Fruit fly (Drosophila melanogaster) whole organism, embryonic: ENCODE results near the gene Snx3.

Source experiments
- CG3847 ChIP-seq: fragments of 200-800 bp; sonication (Bioruptor generic); IDR thresholded peaks from 2 replicates; pipeline ENCODE4 v1.3.6; 2022; ENCODE audit warnings: missing biosample characterization, missing genetic modification characterization
- Hr3 ChIP-seq: fragments of 200-800 bp; sonication (Bioruptor generic); optimal IDR thresholded peaks from 3 replicates; lab custom pipeline; 2016; ENCODE audit warnings: missing biosample characterization, missing genetic modification characterization

- TF ChIP-seq CG3847 (GFP tag; lab: Robert Waterston, UW): no peak
- TF ChIP-seq Hr3 (GFP tag; lab: Kevin White, UChicago): no peak
Observed at dm6 chr3R:12652736-12653135, 24.9 kb downstream of the Snx3 start.
